Worm (Caenorhabditis elegans) whole organism, L3 larva: Measurements from ENCODE around the gene scl-7.

Experiments used
- R02D3.7 ChIP-seq: fragments of 150-350 bp; optimal IDR thresholded peaks from 2 replicates; lab custom pipeline; 2014; ENCODE audit warnings: missing biosample characterization, missing genetic modification characterization
- ZK546.5 ChIP-seq: sonication (generic microtip); optimal IDR thresholded peaks from 2 replicates; lab custom pipeline; 2017; ENCODE audit warnings: missing biosample characterization, missing genetic modification characterization
- aly-2 ChIP-seq: fragments of 150-350 bp; optimal IDR thresholded peaks from 2 replicates; lab custom pipeline; 2014; ENCODE audit warnings: missing biosample characterization, missing genetic modification characterization
- ama-1 ChIP-seq: fragments of 150-350 bp; optimal IDR thresholded peaks from 2 replicates; lab custom pipeline; 2018
- ceh-16 ChIP-seq: sonication (generic microtip); optimal IDR thresholded peaks from 2 replicates; lab custom pipeline; 2017; ENCODE audit warnings: missing biosample characterization, missing genetic modification characterization
- ceh-28 ChIP-seq: fragments of 150-350 bp; optimal IDR thresholded peaks from 2 replicates; lab custom pipeline; 2014; ENCODE audit warnings: missing biosample characterization, missing genetic modification reagents, missing genetic modification characterization
- ceh-82 ChIP-seq: fragments of 150-350 bp; optimal IDR thresholded peaks from 2 replicates; lab custom pipeline; 2014; ENCODE audit warnings: missing biosample characterization, missing genetic modification characterization
- ceh-9 ChIP-seq: sonication (generic microtip); optimal IDR thresholded peaks from 2 replicates; lab custom pipeline; 2018; ENCODE audit warnings: missing biosample characterization, missing genetic modification characterization
- egl-27 ChIP-seq: sonication (generic microtip); optimal IDR thresholded peaks from 4 replicates; lab custom pipeline; 2017; ENCODE audit warnings: missing biosample characterization, missing genetic modification reagents, missing genetic modification characterization
- egl-5 ChIP-seq: fragments of 150-350 bp; optimal IDR thresholded peaks from 2 replicates; lab custom pipeline; 2017; ENCODE audit warnings: missing biosample characterization, missing genetic modification reagents, missing genetic modification characterization, inconsistent platforms
- elt-1 ChIP-seq: fragments of 150-350 bp; optimal IDR thresholded peaks from 2 replicates; lab custom pipeline; 2014; ENCODE audit warnings: missing biosample characterization, missing genetic modification characterization
- elt-2 ChIP-seq: sonication (generic microtip); optimal IDR thresholded peaks from 2 replicates; lab custom pipeline; 2016; ENCODE audit warnings: missing genetic modification reagents, mild to moderate bottlenecking, missing genetic modification characterization, missing compliant biosample characterization
- elt-3 ChIP-seq, 3 experiments: fragments of 150-350 bp in 1 of 3; sonication (generic microtip) in 2 of 3; optimal IDR thresholded peaks; 2 replicates in 2 of 3; 4 replicates in 1 of 3; lab custom pipeline; 2014 to 2017; ENCODE audit warnings: missing biosample characterization in 3 of 3, missing genetic modification characterization in 3 of 3
- eor-1 ChIP-seq, 2 experiments: fragments of 150-350 bp; optimal IDR thresholded peaks; 2 replicates each; lab custom pipeline; 2014 to 2018; ENCODE audit warnings: missing biosample characterization in 2 of 2, missing genetic modification characterization in 2 of 2
- fkh-10 ChIP-seq: sonication (generic microtip); optimal IDR thresholded peaks from 2 replicates; lab custom pipeline; 2017; ENCODE audit warnings: missing biosample characterization, missing genetic modification reagents, missing genetic modification characterization
- fkh-2 ChIP-seq: fragments of 150-350 bp; optimal IDR thresholded peaks from 2 replicates; lab custom pipeline; 2014; ENCODE audit warnings: missing biosample characterization, missing genetic modification reagents, missing genetic modification characterization
- fos-1 ChIP-seq: fragments of 150-350 bp; optimal IDR thresholded peaks from 2 replicates; lab custom pipeline; 2014; ENCODE audit warnings: missing biosample characterization, missing genetic modification characterization
- hmg-11 ChIP-seq: sonication (generic microtip); optimal IDR thresholded peaks from 2 replicates; lab custom pipeline; 2016; ENCODE audit warnings: missing genetic modification characterization, missing compliant biosample characterization
- jun-1 ChIP-seq: fragments of 150-350 bp; optimal IDR thresholded peaks from 2 replicates; lab custom pipeline; 2014; ENCODE audit warnings: missing biosample characterization, missing genetic modification reagents, missing genetic modification characterization
- lin-15B ChIP-seq: fragments of 150-350 bp; optimal IDR thresholded peaks from 2 replicates; lab custom pipeline; 2014; ENCODE audit warnings: missing biosample characterization, missing genetic modification characterization
- lin-39 ChIP-seq: fragments of 150-350 bp; optimal IDR thresholded peaks from 2 replicates; lab custom pipeline; 2018; ENCODE audit warnings: missing biosample characterization, missing genetic modification reagents, missing genetic modification characterization
- lsy-12 ChIP-seq: sonication (generic microtip); optimal IDR thresholded peaks from 2 replicates; lab custom pipeline; 2016; ENCODE audit warnings: mild to moderate bottlenecking, missing genetic modification characterization, missing compliant biosample characterization
- mdl-1 ChIP-seq: fragments of 150-350 bp; optimal IDR thresholded peaks from 2 replicates; lab custom pipeline; 2014; ENCODE audit warnings: missing biosample characterization, missing genetic modification characterization
- mml-1 ChIP-seq: fragments of 150-350 bp; sonication (generic microtip); optimal IDR thresholded peaks from 3 replicates; lab custom pipeline; 2014; ENCODE audit warnings: missing biosample characterization, missing genetic modification characterization
- nfya-1 ChIP-seq: sonication (generic microtip); optimal IDR thresholded peaks from 2 replicates; lab custom pipeline; 2017; ENCODE audit warnings: missing genetic modification characterization, mild to moderate bottlenecking, missing compliant biosample characterization, antibody characterized with exemption, moderate library complexity; ENCODE audit not compliant: insufficient read depth
- nhr-11 ChIP-seq: fragments of 150-350 bp; optimal IDR thresholded peaks from 2 replicates; lab custom pipeline; 2014; ENCODE audit warnings: missing biosample characterization, missing genetic modification characterization
- nhr-23 ChIP-seq: fragments of 150-350 bp; optimal IDR thresholded peaks from 2 replicates; lab custom pipeline; 2014; ENCODE audit warnings: missing biosample characterization, missing genetic modification reagents, missing genetic modification characterization
- nhr-237 ChIP-seq: fragments of 150-350 bp; optimal IDR thresholded peaks from 2 replicates; lab custom pipeline; 2014; ENCODE audit warnings: missing biosample characterization, missing genetic modification characterization
- nhr-25 ChIP-seq: sonication (generic microtip); optimal IDR thresholded peaks from 2 replicates; lab custom pipeline; 2017; ENCODE audit warnings: missing biosample characterization, missing genetic modification characterization
- nhr-28 ChIP-seq: fragments of 150-350 bp; optimal IDR thresholded peaks from 2 replicates; lab custom pipeline; 2014; ENCODE audit warnings: missing biosample characterization, missing genetic modification characterization
- nhr-43 ChIP-seq: sonication (generic microtip); optimal IDR thresholded peaks from 2 replicates; lab custom pipeline; 2016; ENCODE audit warnings: mild to moderate bottlenecking, missing genetic modification characterization, missing compliant biosample characterization; ENCODE audit not compliant: poor library complexity, severe bottlenecking
- nhr-67 ChIP-seq: fragments of 150-350 bp; optimal IDR thresholded peaks from 2 replicates; lab custom pipeline; 2014; ENCODE audit warnings: missing biosample characterization, missing genetic modification characterization
- nhr-76 ChIP-seq: fragments of 150-350 bp; sonication (generic microtip); optimal IDR thresholded peaks from 5 replicates; lab custom pipeline; 2014; ENCODE audit warnings: missing biosample characterization, missing genetic modification characterization
- nhr-77 ChIP-seq: fragments of 150-350 bp; optimal IDR thresholded peaks from 2 replicates; lab custom pipeline; 2014; ENCODE audit warnings: missing biosample characterization, missing genetic modification characterization
- pha-4 ChIP-seq: fragments of 150-350 bp; optimal IDR thresholded peaks from 2 replicates; lab custom pipeline; 2014; ENCODE audit warnings: missing biosample characterization, missing genetic modification reagents, missing genetic modification characterization
- pqm-1 ChIP-seq: fragments of 150-350 bp; optimal IDR thresholded peaks from 2 replicates; lab custom pipeline; 2017; ENCODE audit warnings: missing biosample characterization, missing genetic modification characterization, inconsistent platforms
- sea-2 ChIP-seq: fragments of 150-350 bp; sonication (generic microtip); optimal IDR thresholded peaks from 4 replicates; lab custom pipeline; 2014; ENCODE audit warnings: missing biosample characterization, missing genetic modification reagents, missing genetic modification characterization
- skn-1 ChIP-seq: fragments of 150-350 bp; optimal IDR thresholded peaks from 2 replicates; lab custom pipeline; 2014; ENCODE audit warnings: missing biosample characterization, missing genetic modification characterization
- snpc-4 ChIP-seq: fragments of 150-350 bp; optimal IDR thresholded peaks from 2 replicates; lab custom pipeline; 2014; ENCODE audit warnings: missing biosample characterization, missing genetic modification characterization
- tbx-2 ChIP-seq: sonication (generic microtip); optimal IDR thresholded peaks from 2 replicates; lab custom pipeline; 2016; ENCODE audit warnings: mild to moderate bottlenecking, missing genetic modification characterization, missing compliant biosample characterization
- unc-62 ChIP-seq: fragments of 150-350 bp; sonication (generic microtip); optimal IDR thresholded peaks from 4 replicates; lab custom pipeline; 2014; ENCODE audit warnings: missing biosample characterization, missing genetic modification reagents, missing genetic modification characterization
- zag-1 ChIP-seq: fragments of 150-350 bp; optimal IDR thresholded peaks from 2 replicates; lab custom pipeline; 2014; ENCODE audit warnings: missing biosample characterization, missing genetic modification characterization
- ztf-11 ChIP-seq: fragments of 150-350 bp; optimal IDR thresholded peaks from 2 replicates; lab custom pipeline; 2014; ENCODE audit warnings: missing biosample characterization, missing genetic modification characterization
- ztf-4 ChIP-seq: fragments of 150-350 bp; optimal IDR thresholded peaks from 2 replicates; lab custom pipeline; 2014; ENCODE audit warnings: missing biosample characterization, missing genetic modification characterization

The scl-7 gene

DNA sequence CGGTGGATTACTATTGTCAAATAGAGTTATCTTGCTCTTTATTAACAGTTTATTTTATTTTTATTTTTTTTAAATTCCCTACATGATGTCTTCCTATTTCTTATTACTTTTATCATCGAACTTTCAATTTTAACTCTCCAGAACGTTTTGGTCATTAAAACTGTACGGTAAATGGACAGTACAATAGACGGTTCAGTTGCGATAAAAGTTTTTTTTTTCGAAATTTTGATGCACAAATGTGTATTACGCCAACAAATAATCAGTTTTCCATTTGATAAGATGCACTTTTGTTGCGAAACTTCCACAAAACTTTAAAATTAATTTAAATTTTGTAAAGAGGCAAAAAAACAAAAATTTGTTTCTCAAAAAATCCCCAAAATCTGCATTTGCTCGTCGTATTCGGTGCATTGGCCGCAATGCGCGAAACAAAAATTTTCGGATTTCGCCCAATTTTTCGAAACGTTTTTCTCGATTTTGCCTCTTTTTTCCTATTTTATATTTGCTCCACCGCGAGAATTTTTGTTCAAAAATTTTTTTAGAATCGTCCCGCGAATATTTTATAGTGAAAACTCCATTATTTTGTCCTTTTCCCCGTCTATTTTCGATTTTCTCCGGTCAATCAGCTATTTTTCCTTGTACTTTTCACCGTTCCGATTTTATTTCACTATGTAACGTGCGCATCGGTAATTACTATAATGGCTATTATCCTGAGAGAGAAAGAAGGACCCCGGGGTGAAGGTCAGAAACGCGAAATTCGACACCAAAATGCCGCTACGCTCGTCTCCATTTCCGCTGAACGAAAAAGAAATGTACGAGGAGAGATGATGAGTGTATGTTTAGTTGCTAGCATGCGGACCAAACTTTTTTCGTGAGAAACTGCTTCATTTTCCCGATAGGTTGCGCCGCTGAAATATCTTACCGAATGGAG lies 41.2 kb upstream of the scl-7 start:
- TF ChIP-seq aly-2 (tag; lab: Kevin White, UChicago) (no peak), fkh-10 (GFP tag; lab: Kevin White, UChicago) (no peak), pha-4 (tag; lab: Kevin White, UChicago) (peak; percentile 22), snpc-4 (tag; lab: Kevin White, UChicago) (no peak), fkh-2 (tag; lab: Kevin White, UChicago) (no peak), sea-2 (GFP tag; lab: Kevin White, UChicago) (no peak), nhr-67 (tag; lab: Kevin White, UChicago) (no peak), elt-2 (tag; lab: Kevin White, UChicago) (peak; percentile 53), lin-15B (tag; lab: Kevin White, UChicago) (no peak), R02D3.7 (tag; lab: Kevin White, UChicago) (no peak), lin-39 (no peak)

DNA sequence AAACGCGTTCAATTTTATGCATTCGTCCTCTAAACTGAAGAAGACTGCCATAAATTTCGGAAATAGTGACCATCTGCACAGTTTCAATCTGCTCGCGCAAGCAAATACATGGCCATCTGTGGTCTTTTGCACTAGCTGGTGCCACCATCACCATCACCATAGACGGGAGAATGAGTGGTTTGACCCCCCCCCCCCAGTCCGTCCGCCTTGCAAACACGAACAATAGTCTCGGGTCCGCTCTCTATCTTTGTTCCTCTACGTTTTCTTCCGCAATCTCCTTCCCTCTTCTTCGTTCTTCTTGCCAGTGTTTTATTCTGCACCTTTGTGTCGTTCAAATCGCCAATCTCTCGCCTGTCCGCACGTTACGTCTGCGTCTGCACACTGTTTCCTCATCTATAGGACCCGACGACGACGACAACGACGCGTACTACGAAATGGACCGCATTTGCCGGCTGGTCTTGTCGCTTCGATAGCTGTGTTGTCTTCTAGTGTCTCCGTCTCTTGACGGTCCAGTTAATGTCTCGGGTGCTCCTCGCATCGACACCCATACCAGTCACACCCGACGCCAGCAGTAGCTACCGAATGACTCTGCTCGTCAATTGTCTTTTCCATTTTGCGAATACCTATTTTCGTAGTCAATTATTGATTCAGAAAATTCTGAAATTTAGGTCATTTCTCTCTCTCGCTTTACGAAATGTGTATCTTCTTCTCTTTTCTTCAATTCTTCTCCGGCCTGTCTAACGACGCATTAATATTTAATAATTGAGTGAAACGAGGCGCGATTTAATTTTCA lies 40.4 kb upstream of the scl-7 start:
- TF ChIP-seq nhr-23 (tag; lab: Kevin White, UChicago), result peak; percentile 4
- TF ChIP-seq skn-1 (tag; lab: Kevin White, UChicago), result no peak
- TF ChIP-seq nhr-237 (tag; lab: Kevin White, UChicago), result no peak
- peak; percentile 34 for TF ChIP-seq lin-39
- TF ChIP-seq egl-27, result no peak
- TF ChIP-seq nhr-43, result no peak
- TF ChIP-seq nhr-76 (tag; lab: Kevin White, UChicago), result no peak
- peak; percentile 5 for TF ChIP-seq lsy-12 (tag; lab: Kevin White, UChicago)
- TF ChIP-seq nhr-67 (tag; lab: Kevin White, UChicago), result no peak
- no peak for TF ChIP-seq pha-4 (tag; lab: Kevin White, UChicago)
- TF ChIP-seq jun-1 (tag; lab: Kevin White, UChicago), result no peak
- no peak for TF ChIP-seq snpc-4 (tag; lab: Kevin White, UChicago)
- TF ChIP-seq eor-1 (tag; optimal IDR thresholded peaks at IDR 0.05; lab: Kevin White, UChicago), result no peak
- no peak for TF ChIP-seq mdl-1
- TF ChIP-seq fkh-2 (tag; lab: Kevin White, UChicago), result no peak
- TF ChIP-seq ceh-82 (tag; lab: Kevin White, UChicago), result no peak
- TF ChIP-seq unc-62 (GFP tag; lab: Kevin White, UChicago), result no peak
- no peak for TF ChIP-seq fkh-10 (GFP tag; lab: Kevin White, UChicago)
- no peak for TF ChIP-seq nhr-77 (tag; lab: Kevin White, UChicago)
- TF ChIP-seq lin-15B (tag; lab: Kevin White, UChicago), result peak; percentile 10
- TF ChIP-seq nhr-25 (tag; lab: Kevin White, UChicago), result peak; percentile 30
- no peak for TF ChIP-seq mml-1 (tag; lab: Kevin White, UChicago)
- TF ChIP-seq hmg-11 (tag; lab: Kevin White, UChicago), result peak; percentile 47
- TF ChIP-seq tbx-2 (tag; lab: Kevin White, UChicago), result no peak
- peak; percentile 32 for TF ChIP-seq nfya-1 (tag; lab: Kevin White, UChicago)
- no peak for TF ChIP-seq nhr-11 (tag; lab: Kevin White, UChicago)
- TF ChIP-seq egl-5, result no peak
- no peak for TF ChIP-seq pqm-1 (tag; lab: Kevin White, UChicago)
- TF ChIP-seq R02D3.7 (tag; lab: Kevin White, UChicago), result no peak
- TF ChIP-seq ceh-16 (tag; lab: Kevin White, UChicago), result no peak
- TF ChIP-seq elt-2 (tag; lab: Kevin White, UChicago), result no peak
- no peak for TF ChIP-seq ZK546.5 (tag; lab: Kevin White, UChicago)
- no peak for TF ChIP-seq zag-1 (tag; lab: Kevin White, UChicago)
- TF ChIP-seq ceh-28 (tag; lab: Kevin White, UChicago), result no peak
- TF ChIP-seq nhr-28 (tag; lab: Kevin White, UChicago), result no peak
- no peak for TF ChIP-seq sea-2 (GFP tag; lab: Kevin White, UChicago)
- TF ChIP-seq elt-3 (tag; optimal IDR thresholded peaks at IDR 0.05; lab: Kevin White, UChicago), result peak in 1 of 3 experiments; percentile 51
- no peak for TF ChIP-seq elt-1 (tag; lab: Kevin White, UChicago)
- TF ChIP-seq aly-2 (tag; lab: Kevin White, UChicago), result no peak
- no peak for TF ChIP-seq fos-1 (tag; lab: Kevin White, UChicago)
- no peak for TF ChIP-seq ceh-9 (tag; lab: Kevin White, UChicago)
- TF ChIP-seq ama-1 (lab: Kevin White, UChicago), result no peak
- no peak for TF ChIP-seq ztf-4 (tag; lab: Kevin White, UChicago)
- no peak for TF ChIP-seq ztf-11 (tag; lab: Kevin White, UChicago)
